Fruit fly (Drosophila melanogaster) whole organism, embryonic: ENCODE data around the gene mRpL48.

ENCODE experiments used
- CG11504 ChIP-seq: fragments of 200-800 bp; sonication (Bioruptor generic); optimal IDR thresholded peaks from 3 replicates; lab custom pipeline; 2019; ENCODE audit warnings: missing biosample characterization, mild to moderate bottlenecking, missing genetic modification characterization, moderate library complexity
- CG12391 ChIP-seq: fragments of 200-800 bp; sonication (Bioruptor generic); optimal IDR thresholded peaks from 3 replicates; lab custom pipeline; 2018; ENCODE audit warnings: missing biosample characterization, mild to moderate bottlenecking, missing genetic modification characterization, moderate library complexity
- CG13287 ChIP-seq: fragments of 200-800 bp; sonication (Bioruptor generic); IDR thresholded peaks from 2 replicates; pipeline ENCODE4 v1.3.6; 2022; ENCODE audit warnings: missing biosample characterization, missing genetic modification characterization; ENCODE audit not compliant: partially characterized antibody
- CG14014 ChIP-seq: fragments of 200-800 bp; sonication (Bioruptor generic); IDR thresholded peaks from 2 replicates; pipeline ENCODE4 v1.3.6; 2022; ENCODE audit warnings: missing biosample characterization, missing genetic modification characterization
- CG14860 ChIP-seq: fragments of 200-800 bp; sonication (Bioruptor generic); IDR thresholded peaks from 3 replicates; pipeline ENCODE4 v1.3.6; 2022; ENCODE audit warnings: missing biosample characterization, missing genetic modification characterization; ENCODE audit not compliant: partially characterized antibody
- CG17186 ChIP-seq: fragments of 200-800 bp; sonication (Bioruptor generic); optimal IDR thresholded peaks from 3 replicates; lab custom pipeline; 2017; ENCODE audit warnings: missing biosample characterization, missing genetic modification reagents, missing genetic modification characterization
- CG2120 ChIP-seq: fragments of 200-800 bp; sonication (Bioruptor generic); optimal IDR thresholded peaks from 3 replicates; lab custom pipeline; 2016; ENCODE audit warnings: missing biosample characterization, missing genetic modification characterization
- CG2129 ChIP-seq: fragments of 200-800 bp; sonication (Bioruptor generic); IDR thresholded peaks from 2 replicates; pipeline ENCODE4 v1.3.6; 2022; ENCODE audit warnings: missing biosample characterization, missing genetic modification characterization; ENCODE audit not compliant: partially characterized antibody
- CG3407 ChIP-seq: fragments of 200-800 bp; sonication (Bioruptor generic); optimal IDR thresholded peaks from 2 replicates; lab custom pipeline; 2018; ENCODE audit warnings: missing biosample characterization, mild to moderate bottlenecking, missing genetic modification characterization
- CG34376 ChIP-seq: fragments of 200-800 bp; sonication (Bioruptor generic); optimal IDR thresholded peaks from 2 replicates; lab custom pipeline; 2018; ENCODE audit warnings: missing biosample characterization, mild to moderate bottlenecking, missing genetic modification characterization
- CG3847 ChIP-seq: fragments of 200-800 bp; sonication (Bioruptor generic); IDR thresholded peaks from 2 replicates; pipeline ENCODE4 v1.3.6; 2022; ENCODE audit warnings: missing biosample characterization, missing genetic modification characterization
- CG42726 ChIP-seq: fragments of 200-800 bp; sonication (Bioruptor generic); IDR thresholded peaks from 2 replicates; pipeline ENCODE4 v1.3.6; 2022; ENCODE audit warnings: missing biosample characterization, missing genetic modification characterization; ENCODE audit not compliant: partially characterized antibody
- CG4854 ChIP-seq: fragments of 200-800 bp; sonication (Bioruptor generic); optimal IDR thresholded peaks from 2 replicates; lab custom pipeline; 2016; ENCODE audit warnings: missing biosample characterization, missing genetic modification characterization, inconsistent platforms
- CG6813 ChIP-seq: fragments of 200-800 bp; sonication (Bioruptor generic); optimal IDR thresholded peaks from 2 replicates; lab custom pipeline; 2017; ENCODE audit warnings: missing biosample characterization, missing genetic modification characterization, mild to moderate bottlenecking, moderate library complexity, missing genetic modification reagents
- CG9437 ChIP-seq: fragments of 200-800 bp; sonication (Bioruptor generic); optimal IDR thresholded peaks from 2 replicates; lab custom pipeline; 2018; ENCODE audit warnings: missing biosample characterization, mild to moderate bottlenecking, missing genetic modification characterization
- CG9797 ChIP-seq: fragments of 200-800 bp; sonication (Bioruptor generic); optimal IDR thresholded peaks from 3 replicates; lab custom pipeline; 2018; ENCODE audit warnings: missing biosample characterization, mild to moderate bottlenecking, missing genetic modification characterization
- CG9932 ChIP-seq: fragments of 200-800 bp; sonication (Bioruptor generic); IDR thresholded peaks from 2 replicates; pipeline ENCODE4 v1.3.6; 2022; ENCODE audit warnings: missing biosample characterization, missing genetic modification characterization
- Dek ChIP-seq: fragments of 200-800 bp; sonication (Bioruptor generic); optimal IDR thresholded peaks from 3 replicates; lab custom pipeline; 2019; ENCODE audit warnings: missing biosample characterization, mild to moderate bottlenecking, missing genetic modification characterization, moderate library complexity
- Dll ChIP-seq: fragments of 200-800 bp; sonication (Bioruptor generic); IDR thresholded peaks from 4 replicates; pipeline ENCODE4 v1.3.6; 2022; ENCODE audit warnings: missing biosample characterization, missing genetic modification characterization; ENCODE audit not compliant: partially characterized antibody
- HLH4C ChIP-seq: fragments of 200-800 bp; sonication (Bioruptor generic); IDR thresholded peaks from 3 replicates; pipeline ENCODE4 v1.3.6; 2022; ENCODE audit warnings: missing biosample characterization, missing genetic modification characterization; ENCODE audit not compliant: partially characterized antibody
- HLH54F ChIP-seq: fragments of 200-800 bp; sonication (Bioruptor generic); optimal IDR thresholded peaks from 3 replicates; lab custom pipeline; 2016; ENCODE audit warnings: missing biosample characterization, missing genetic modification characterization
- HLHmδ ChIP-seq: fragments of 200-800 bp; sonication (Bioruptor generic); optimal IDR thresholded peaks from 2 replicates; lab custom pipeline; 2018; ENCODE audit warnings: missing biosample characterization, mild to moderate bottlenecking, missing genetic modification characterization, moderate library complexity
- Hmr ChIP-seq: fragments of 200-800 bp; sonication (Bioruptor generic); optimal IDR thresholded peaks from 3 replicates; lab custom pipeline; 2017; ENCODE audit warnings: mild to moderate bottlenecking, missing biosample characterization, missing genetic modification reagents, missing genetic modification characterization
- Lhr ChIP-seq: fragments of 200-800 bp; sonication (Bioruptor generic); optimal IDR thresholded peaks from 3 replicates; lab custom pipeline; 2017; ENCODE audit warnings: mild to moderate bottlenecking, missing biosample characterization, missing genetic modification reagents, missing genetic modification characterization
- MBD-R2 ChIP-seq: fragments of 200-800 bp; sonication (Bioruptor generic); IDR thresholded peaks from 2 replicates; pipeline ENCODE4 v1.3.6; 2022; ENCODE audit warnings: missing biosample characterization, missing genetic modification characterization
- Med ChIP-seq: fragments of 200-800 bp; sonication (Bioruptor generic); peaks from one replicate; lab custom pipeline; 2016; ENCODE audit warnings: missing biosample characterization, missing genetic modification characterization, mild to moderate bottlenecking, inconsistent platforms, moderate library complexity
- Opbp ChIP-seq: fragments of 200-800 bp; sonication (Bioruptor generic); IDR thresholded peaks from 3 replicates; pipeline ENCODE4 v1.3.6; 2022; ENCODE audit warnings: missing biosample characterization, missing genetic modification characterization; ENCODE audit not compliant: partially characterized antibody
- Rfx ChIP-seq: fragments of 200-800 bp; sonication (Bioruptor generic); IDR thresholded peaks from 2 replicates; pipeline ENCODE4 v1.3.6; 2022; ENCODE audit warnings: missing biosample characterization, missing genetic modification characterization
- Sin3A ChIP-seq: fragments of >200 bp; optimal IDR thresholded peaks from 2 replicates; lab custom pipeline; 2018
- ase ChIP-seq: fragments of 200-800 bp; sonication (Bioruptor generic); IDR thresholded peaks from 3 replicates; pipeline ENCODE4 v1.3.6; 2022; ENCODE audit warnings: missing biosample characterization, missing genetic modification characterization
- bbx ChIP-seq: fragments of 200-800 bp; sonication (Bioruptor generic); IDR thresholded peaks from 2 replicates; pipeline ENCODE4 v1.3.6; 2022; ENCODE audit warnings: missing biosample characterization, missing genetic modification characterization; ENCODE audit not compliant: partially characterized antibody
- chinmo ChIP-seq: fragments of 200-800 bp; sonication (Bioruptor generic); IDR thresholded peaks from 4 replicates; pipeline ENCODE4 v1.3.6; 2022; ENCODE audit warnings: missing biosample characterization, missing genetic modification characterization; ENCODE audit not compliant: partially characterized antibody
- chm ChIP-seq: fragments of 200-800 bp; sonication (Bioruptor generic); IDR thresholded peaks from 2 replicates; pipeline ENCODE4 v1.3.6; 2022; ENCODE audit warnings: missing biosample characterization, missing genetic modification characterization
- cwo ChIP-seq: fragments of 200-800 bp; sonication (Bioruptor generic); optimal IDR thresholded peaks from 3 replicates; lab custom pipeline; 2017; ENCODE audit warnings: missing biosample characterization, missing genetic modification characterization, mild to moderate bottlenecking, moderate library complexity, missing genetic modification reagents
- dm ChIP-seq: fragments of 200-800 bp; sonication (Bioruptor generic); optimal IDR thresholded peaks from 3 replicates; lab custom pipeline; 2016; ENCODE audit warnings: missing biosample characterization, missing genetic modification characterization
- exex ChIP-seq: fragments of 200-800 bp; sonication (Bioruptor generic); optimal IDR thresholded peaks from 4 replicates; lab custom pipeline; 2018; ENCODE audit warnings: missing biosample characterization, mild to moderate bottlenecking, missing genetic modification characterization, moderate library complexity
- gce ChIP-seq: fragments of 200-800 bp; sonication (Bioruptor generic); IDR thresholded peaks from 3 replicates; pipeline ENCODE4 v1.3.6; 2022; ENCODE audit warnings: missing biosample characterization, missing genetic modification characterization
- jumu ChIP-seq: fragments of 200-800 bp; sonication (Bioruptor generic); optimal IDR thresholded peaks from 3 replicates; lab custom pipeline; 2016; ENCODE audit warnings: missing biosample characterization, missing genetic modification characterization
- mam ChIP-seq: fragments of 200-800 bp; sonication (Bioruptor generic); optimal IDR thresholded peaks from 3 replicates; lab custom pipeline; 2016; ENCODE audit warnings: missing biosample characterization, missing genetic modification characterization
- onecut ChIP-seq: fragments of 200-800 bp; sonication (Bioruptor generic); IDR thresholded peaks from 2 replicates; pipeline ENCODE4 v1.3.6; 2022; ENCODE audit warnings: missing biosample characterization, missing genetic modification characterization
- pita ChIP-seq: fragments of 200-800 bp; sonication (Bioruptor generic); optimal IDR thresholded peaks from 2 replicates; lab custom pipeline; 2017; ENCODE audit warnings: missing biosample characterization, mild to moderate bottlenecking, missing genetic modification characterization
- pzg ChIP-seq: fragments of 200-800 bp; sonication (Bioruptor generic); optimal IDR thresholded peaks from 3 replicates; lab custom pipeline; 2018; ENCODE audit warnings: missing biosample characterization, mild to moderate bottlenecking, missing genetic modification characterization, moderate library complexity
- sd ChIP-seq: fragments of 200-800 bp; sonication (Bioruptor generic); optimal IDR thresholded peaks from 3 replicates; lab custom pipeline; 2018; ENCODE audit warnings: missing biosample characterization, mild to moderate bottlenecking, missing genetic modification characterization, moderate library complexity
- sna ChIP-seq: fragments of 200-800 bp; sonication (Bioruptor generic); IDR thresholded peaks from 2 replicates; pipeline ENCODE4 v1.3.6; 2022; ENCODE audit warnings: missing biosample characterization, missing genetic modification characterization; ENCODE audit not compliant: partially characterized antibody
- sob ChIP-seq: fragments of 200-800 bp; sonication (Bioruptor generic); IDR thresholded peaks from 2 replicates; pipeline ENCODE4 v1.3.6; 2022; ENCODE audit warnings: missing biosample characterization, missing genetic modification characterization
- sug ChIP-seq: fragments of 200-800 bp; optimal IDR thresholded peaks from 2 replicates; lab custom pipeline; 2019; ENCODE audit warnings: missing biosample characterization, mild to moderate bottlenecking, missing genetic modification characterization, moderate library complexity
- tup ChIP-seq: fragments of 200-800 bp; sonication (Bioruptor generic); optimal IDR thresholded peaks from 2 replicates; lab custom pipeline; 2016; ENCODE audit warnings: missing biosample characterization, mild to moderate bottlenecking, missing genetic modification characterization, moderate library complexity
- unc-4 ChIP-seq: fragments of 200-800 bp; sonication (Bioruptor generic); IDR thresholded peaks from 2 replicates; pipeline ENCODE4 v1.3.6; 2022; ENCODE audit warnings: missing biosample characterization, missing genetic modification characterization; ENCODE audit not compliant: partially characterized antibody

Gene mRpL48

dm6 chr2L:1715699-1716333 lies 5.6 kb downstream of the mRpL48 start, which contains the start of gene frtz (continued):
- TF ChIP-seq CG11504 (tag; lab: Kevin White, UChicago): peak; percentile 89
- peak; percentile 100 for TF ChIP-seq CG9437 (GFP tag; lab: Kevin White, UChicago)
- peak; percentile 13 for TF ChIP-seq HLH54F (GFP tag; lab: Kevin White, UChicago)
- TF ChIP-seq Sin3A: peak; percentile 30
- TF ChIP-seq MBD-R2: peak; percentile 79
- TF ChIP-seq CG34376 (GFP tag; lab: Kevin White, UChicago): peak; percentile 80
- peak; percentile 55 for TF ChIP-seq CG9797 (GFP tag; lab: Kevin White, UChicago)
- peak; percentile 44 for TF ChIP-seq CG2120 (GFP tag; lab: Kevin White, UChicago)
- TF ChIP-seq CG6813 (GFP tag; lab: Kevin White, UChicago): no peak
- peak; percentile 71 for TF ChIP-seq CG9932 (GFP tag; lab: Robert Waterston, UW)
- peak; percentile 74 for TF ChIP-seq Hmr (GFP tag; lab: Kevin White, UChicago)
- TF ChIP-seq ase (GFP tag; lab: Robert Waterston, UW): no peak
- no peak for TF ChIP-seq tup
- peak; percentile 46 for TF ChIP-seq sna (GFP tag; lab: Robert Waterston, UW)
- peak; percentile 82 for TF ChIP-seq unc-4 (GFP tag; lab: Robert Waterston, UW)
- peak; percentile 82 for TF ChIP-seq CG42726
- TF ChIP-seq Dek (tag; lab: Kevin White, UChicago): peak; percentile 33
- TF ChIP-seq Lhr (GFP tag; lab: Kevin White, UChicago): peak; percentile 78
- TF ChIP-seq Rfx (GFP tag; lab: Robert Waterston, UW): peak; percentile 54; the same call in 1 of the 2 replicates
- TF ChIP-seq CG12391 (tag; lab: Kevin White, UChicago): peak; percentile 13
- TF ChIP-seq CG3407 (GFP tag; lab: Kevin White, UChicago): no peak
- TF ChIP-seq dm (GFP tag; lab: Kevin White, UChicago): peak; percentile 10
- peak; percentile 15; the same call in 1 of the 2 replicates for TF ChIP-seq chm (GFP tag; lab: Robert Waterston, UW)
- TF ChIP-seq sob (GFP tag; lab: Robert Waterston, UW): peak; percentile 49; the same call in 1 of the 2 replicates
- TF ChIP-seq CG3847 (GFP tag; lab: Robert Waterston, UW): peak; percentile 19; the same call in 1 of the 2 replicates
- TF ChIP-seq HLHmδ (GFP tag; lab: Kevin White, UChicago): peak; percentile 3
- TF ChIP-seq CG13287 (GFP tag; lab: Robert Waterston, UW): peak; percentile 89
- TF ChIP-seq jumu (GFP tag; lab: Kevin White, UChicago): peak; percentile 24
- TF ChIP-seq CG2129: peak; percentile 42; the same call in 1 of the 2 replicates
- TF ChIP-seq cwo (GFP tag; lab: Kevin White, UChicago): no peak
- peak; percentile 87 for TF ChIP-seq sd
- TF ChIP-seq Opbp (GFP tag; lab: Robert Waterston, UW): peak; percentile 92
- peak; percentile 88 for TF ChIP-seq Med (GFP tag; lab: Kevin White, UChicago)
- TF ChIP-seq Dll (GFP tag; lab: Robert Waterston, UW): peak; percentile 80
- TF ChIP-seq chinmo (GFP tag; lab: Robert Waterston, UW): 0 out of 4 replicates have a peak, but pooled peaks have one; percentile 42
- TF ChIP-seq pita: peak; percentile 85
- TF ChIP-seq CG14860 (GFP tag; lab: Robert Waterston, UW): peak; percentile 59; the same call in 2 of the 3 replicates
- no peak for TF ChIP-seq CG4854
- 0 out of 2 replicates have a peak, but pooled peaks have one; percentile 5 for TF ChIP-seq CG14014
- TF ChIP-seq CG17186 (GFP tag; lab: Kevin White, UChicago): peak; percentile 3
- TF ChIP-seq pzg (GFP tag; lab: Kevin White, UChicago): peak; percentile 87
- TF ChIP-seq gce (GFP tag; lab: Robert Waterston, UW): no peak
- TF ChIP-seq mam (GFP tag; lab: Kevin White, UChicago): peak; percentile 2
- TF ChIP-seq onecut (GFP tag; lab: Robert Waterston, UW): no peak
- TF ChIP-seq bbx: peak; percentile 81
- peak; percentile 46 for TF ChIP-seq sug (tag; lab: Kevin White, UChicago)
- peak; percentile 79 for TF ChIP-seq exex (tag; lab: Kevin White, UChicago)
- peak; percentile 63 for TF ChIP-seq HLH4C (GFP tag; lab: Robert Waterston, UW)
